Fruit fly (Drosophila melanogaster) whole organism: ENCODE results near the gene awd.

Source experiments
- CG8478 ChIP-seq: fragments of >200 bp; optimal IDR thresholded peaks from 2 replicates; lab custom pipeline; 2018; ENCODE audit warnings: inconsistent platforms
- Dll ChIP-seq: fragments of >200 bp; optimal IDR thresholded peaks from 2 replicates; lab custom pipeline; 2017
- EcR ChIP-seq, 2 experiments: fragments of >200 bp; optimal IDR thresholded peaks; 2 replicates each; lab custom pipeline; 2017; ENCODE audit warnings: missing biosample characterization in 2 of 2, missing genetic modification characterization in 2 of 2, missing genetic modification reagents in 2 of 2
- pan ChIP-seq: fragments of >200 bp; optimal IDR thresholded peaks from 2 replicates; lab custom pipeline; 2017
- psq ChIP-seq: fragments of >200 bp; optimal IDR thresholded peaks from 2 replicates; lab custom pipeline; 2017
- usp ChIP-seq: fragments of >200 bp; optimal IDR thresholded peaks from 2 replicates; lab custom pipeline; 2017; ENCODE audit warnings: missing biosample characterization, missing genetic modification characterization, mixed read lengths

Gene awd

DNA sequence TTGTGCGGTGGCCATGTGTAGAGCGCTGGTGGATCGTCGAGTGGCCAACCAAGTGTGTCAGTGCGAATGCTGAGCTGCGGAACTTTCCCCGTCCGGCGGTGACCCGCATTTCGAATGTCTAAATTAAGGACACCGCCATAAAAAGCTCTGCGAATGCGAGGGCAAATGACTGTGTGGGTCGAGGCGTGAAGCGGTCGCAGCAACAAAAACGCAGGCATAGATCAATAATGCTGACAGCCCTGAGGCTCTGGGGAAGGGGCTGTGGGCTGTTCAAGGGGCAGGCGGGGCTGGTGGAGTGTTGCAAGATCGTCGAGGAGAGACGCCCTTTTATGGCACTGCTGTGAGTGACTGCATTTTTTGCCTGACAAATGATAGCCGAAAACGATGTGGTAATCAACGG is 26.4 kb downstream of the awd start:
- TF ChIP-seq usp (GFP tag; lab: Kevin White, UChicago), result no peak
- TF ChIP-seq EcR (GFP tag; optimal IDR thresholded peaks at IDR 0.05; lab: Kevin White, UChicago), result no peak
- TF ChIP-seq pan (lab: Kevin White, UChicago), result no peak
- TF ChIP-seq Dll (lab: Kevin White, UChicago), result no peak
- TF ChIP-seq psq (lab: Kevin White, UChicago), result no peak
- no peak for TF ChIP-seq CG8478 (lab: Kevin White, UChicago)

DNA sequence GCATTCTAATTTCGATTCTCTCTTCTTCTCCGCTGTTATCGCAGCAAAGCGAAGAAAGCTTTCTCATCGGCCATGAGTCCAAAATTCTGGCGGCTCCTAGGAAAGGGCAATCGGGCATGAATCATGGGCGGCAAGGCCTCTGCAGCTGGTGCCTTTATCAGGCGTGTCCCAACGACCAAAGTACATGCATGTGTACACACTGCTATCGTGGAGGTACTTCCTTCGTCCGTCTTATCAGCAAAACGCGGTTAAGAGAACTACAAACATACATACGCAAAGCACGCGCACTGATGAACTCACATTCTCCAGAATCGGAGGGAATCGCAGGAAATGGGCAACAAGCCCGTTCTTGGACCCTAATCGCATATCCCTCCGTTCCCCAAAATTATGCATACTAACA is 26.9 kb downstream of the awd start:
- TF ChIP-seq CG8478 (lab: Kevin White, UChicago), result no peak
- TF ChIP-seq EcR (GFP tag; optimal IDR thresholded peaks at IDR 0.05; lab: Kevin White, UChicago), result no peak
- TF ChIP-seq psq (lab: Kevin White, UChicago), result no peak
- no peak for TF ChIP-seq Dll (lab: Kevin White, UChicago)
- no peak for TF ChIP-seq usp (GFP tag; lab: Kevin White, UChicago)
- no peak for TF ChIP-seq pan (lab: Kevin White, UChicago)

DNA sequence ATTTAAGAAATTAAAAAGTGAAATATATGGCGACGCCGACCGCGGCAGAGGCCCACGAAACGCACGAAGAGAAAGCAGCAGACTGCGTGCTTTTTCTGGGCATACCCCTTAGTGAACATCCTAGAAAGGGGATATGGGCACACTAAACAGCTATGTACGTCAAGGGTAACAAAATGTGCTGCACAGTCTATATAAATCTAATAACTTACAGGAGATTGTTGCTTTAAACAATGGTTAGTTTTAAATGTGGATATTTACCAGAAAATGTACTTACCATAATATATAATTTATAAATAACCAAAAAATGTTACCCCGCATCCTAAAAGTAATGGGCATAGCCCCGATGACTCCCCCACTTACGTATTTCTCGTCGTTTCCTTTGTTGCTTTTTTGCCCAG is 27.7 kb downstream of the awd start:
- TF ChIP-seq Dll (lab: Kevin White, UChicago), result no peak
- TF ChIP-seq usp (GFP tag; lab: Kevin White, UChicago), result no peak
- TF ChIP-seq EcR (GFP tag; optimal IDR thresholded peaks at IDR 0.05; lab: Kevin White, UChicago), result no peak
- TF ChIP-seq CG8478 (lab: Kevin White, UChicago), result no peak
- peak; percentile 82 for TF ChIP-seq pan (lab: Kevin White, UChicago)
- no peak for TF ChIP-seq psq (lab: Kevin White, UChicago)

DNA sequence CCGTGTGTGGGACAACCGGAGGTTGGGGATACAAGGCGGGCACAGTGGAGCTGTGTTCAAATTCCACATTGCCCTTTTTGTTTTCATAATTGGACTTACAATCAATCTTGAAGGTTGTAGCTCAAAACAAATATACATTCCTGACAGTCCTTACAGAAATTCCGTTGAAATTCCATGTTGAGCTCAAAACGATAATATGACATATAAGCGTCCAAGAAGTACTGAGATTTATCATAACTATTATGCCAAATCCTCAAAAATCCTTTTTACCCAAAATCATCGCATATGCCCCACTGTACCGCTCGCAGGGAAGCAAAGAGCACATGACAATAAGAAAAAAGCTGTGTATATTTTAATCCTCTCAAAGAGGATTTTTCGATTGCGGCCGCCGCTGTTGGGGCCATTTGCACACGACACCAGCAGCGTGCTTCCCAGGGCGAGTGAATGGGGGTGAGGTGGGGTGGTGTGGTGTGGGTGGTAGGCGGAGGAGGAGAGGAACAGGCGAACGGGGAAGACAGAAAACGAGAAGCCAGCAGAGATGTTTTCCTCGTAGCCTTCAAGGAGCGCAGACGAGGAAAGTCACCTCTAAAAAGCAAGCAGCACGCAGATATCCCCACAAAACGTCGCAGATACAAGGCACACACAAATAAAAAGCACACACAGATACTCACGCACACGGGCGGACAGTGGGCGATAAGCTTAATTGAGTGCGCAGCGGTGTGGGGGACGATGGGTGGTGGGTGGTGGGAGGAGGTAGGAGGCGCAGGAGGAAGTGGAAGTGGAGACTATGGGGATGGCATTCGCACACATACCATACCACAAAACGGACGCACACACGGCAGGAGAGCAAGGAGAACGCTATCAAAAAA is 28.3 kb downstream of the awd start:
- TF ChIP-seq usp (GFP tag; lab: Kevin White, UChicago), result no peak
- TF ChIP-seq Dll (lab: Kevin White, UChicago), result no peak

DNA sequence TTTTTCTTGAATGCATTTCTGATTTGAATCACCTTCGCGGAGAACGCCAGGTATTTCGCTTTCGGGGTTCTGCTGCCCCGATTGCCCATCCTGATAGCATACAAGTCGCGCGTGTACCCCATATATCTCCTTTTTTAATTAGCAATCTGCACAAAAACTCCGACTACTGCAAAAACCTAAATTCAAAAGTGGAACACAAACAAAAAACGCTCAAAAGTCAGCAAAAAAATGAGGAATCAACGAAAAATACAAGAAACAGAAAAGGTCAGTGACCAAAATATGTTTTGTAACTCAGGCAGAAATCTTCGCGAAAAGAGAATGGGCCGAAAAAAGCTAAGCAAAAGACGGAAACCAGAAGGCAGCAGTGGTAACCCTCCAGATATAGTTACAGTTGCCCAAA is 29.6 kb downstream of the awd start:
- TF ChIP-seq psq (lab: Kevin White, UChicago) (no peak), pan (lab: Kevin White, UChicago) (no peak), EcR (GFP tag; optimal IDR thresholded peaks at IDR 0.05; lab: Kevin White, UChicago) (no peak), Dll (lab: Kevin White, UChicago) (no peak), CG8478 (lab: Kevin White, UChicago) (no peak), usp (GFP tag; lab: Kevin White, UChicago) (no peak)

DNA sequence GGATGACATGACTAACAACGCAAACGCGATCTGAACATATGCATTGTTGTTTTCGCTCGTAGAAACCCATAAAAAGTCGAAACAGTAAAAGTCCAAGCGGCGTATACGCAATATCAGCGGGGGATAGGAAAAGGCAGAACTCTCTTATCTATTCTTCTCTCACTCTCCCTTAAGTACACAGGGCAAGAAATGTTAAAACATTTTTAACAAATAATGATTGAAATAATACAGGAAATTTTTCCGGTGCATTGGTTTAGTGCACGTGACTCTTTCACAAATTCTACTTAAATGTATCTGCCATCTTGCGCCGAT is 30.2 kb downstream of the awd start:
- TF ChIP-seq EcR (GFP tag; optimal IDR thresholded peaks at IDR 0.05; lab: Kevin White, UChicago) (no peak), pan (lab: Kevin White, UChicago) (no peak), usp (GFP tag; lab: Kevin White, UChicago) (no peak), Dll (lab: Kevin White, UChicago) (no peak), psq (lab: Kevin White, UChicago) (no peak), CG8478 (lab: Kevin White, UChicago) (no peak)

DNA sequence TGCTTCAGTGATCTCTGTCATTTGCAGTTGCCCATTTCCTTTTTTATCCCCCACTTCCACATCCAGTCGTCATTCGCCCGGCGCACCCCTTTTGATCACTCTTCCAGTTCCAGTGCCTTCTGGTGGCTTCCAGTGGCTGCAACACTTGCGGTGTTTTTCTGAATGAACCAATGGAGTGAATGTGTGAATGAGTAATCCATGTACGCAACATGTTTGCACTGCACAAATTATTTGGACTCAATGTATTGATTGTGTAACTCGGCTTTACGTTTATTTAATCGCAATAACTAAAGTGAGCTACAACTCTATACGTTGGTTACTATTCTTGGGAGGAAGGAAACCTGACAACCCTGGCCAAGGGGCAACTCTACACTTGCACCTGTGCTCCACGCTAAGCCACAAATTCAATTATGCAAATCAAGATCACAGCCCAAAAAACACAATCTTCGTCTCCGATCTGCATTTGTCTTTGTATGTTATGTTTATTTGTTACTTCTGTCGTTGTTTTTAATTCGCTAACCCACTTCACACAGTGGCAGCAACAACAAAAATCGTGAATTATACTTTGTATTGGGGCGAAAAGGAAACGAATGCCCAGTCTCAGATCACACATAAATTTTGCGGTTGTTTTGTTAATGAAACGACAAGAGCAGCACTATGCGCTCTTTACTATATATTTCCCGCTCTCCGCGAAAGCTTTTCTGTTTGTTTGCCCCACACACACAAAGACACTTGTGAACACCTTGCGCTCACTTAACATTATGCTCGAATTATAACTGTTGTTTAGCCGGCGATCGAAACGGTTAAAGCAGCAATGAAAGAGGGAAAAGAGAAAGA is 30.8 kb downstream of the awd start:
- TF ChIP-seq usp (GFP tag; lab: Kevin White, UChicago) (no peak), psq (lab: Kevin White, UChicago) (no peak), Dll (lab: Kevin White, UChicago) (no peak), EcR (GFP tag; optimal IDR thresholded peaks at IDR 0.05; lab: Kevin White, UChicago) (no peak), pan (lab: Kevin White, UChicago) (no peak), CG8478 (lab: Kevin White, UChicago) (no peak)

DNA sequence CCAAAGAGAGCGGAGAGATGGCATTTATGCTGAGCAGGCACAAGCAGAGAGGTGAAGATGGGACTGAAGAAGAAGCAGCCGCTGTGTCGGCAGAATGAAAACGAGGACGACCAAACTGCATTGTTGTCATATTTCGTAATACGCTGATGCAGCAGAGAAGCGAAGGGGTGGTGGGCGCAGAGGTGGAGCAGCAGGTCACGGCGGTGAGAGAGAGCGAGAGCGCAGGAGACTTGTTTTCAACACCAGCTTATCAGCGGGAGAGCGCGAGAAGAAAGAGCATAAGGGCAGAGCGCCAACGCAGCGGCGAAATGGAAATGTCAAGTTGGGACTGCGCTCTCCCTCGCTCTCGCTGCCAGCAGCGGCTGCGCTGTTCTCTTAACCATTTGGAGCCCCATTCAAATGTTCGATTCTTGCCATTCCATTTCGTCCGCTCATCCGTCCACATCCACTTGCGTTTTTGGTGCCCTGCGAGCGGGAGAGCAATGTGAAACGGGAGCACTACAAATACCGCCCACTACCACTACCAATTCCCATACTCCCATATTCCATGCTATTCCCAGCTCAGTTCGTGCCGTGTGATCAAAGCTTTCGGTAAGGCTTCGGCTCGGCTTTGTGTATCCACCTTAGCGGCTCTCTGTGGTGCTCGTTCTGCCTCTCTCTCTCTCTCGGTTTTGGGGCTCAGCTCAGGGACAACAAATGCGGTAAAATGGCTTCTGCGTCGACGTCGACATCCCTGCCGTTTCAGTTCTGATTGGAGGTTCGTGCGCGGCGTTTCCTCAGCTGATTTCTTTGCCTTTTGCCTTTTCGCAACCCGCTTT is 32.4 kb downstream of the awd start, which contains the start of gene ttk:
Gene ttk, plus strand, starts transcription at position 562 of the 818 bp plus-strand sequence.
- TF ChIP-seq EcR (GFP tag; optimal IDR thresholded peaks at IDR 0.05; lab: Kevin White, UChicago), result peak in 1 of 2 experiments; percentile 19
- TF ChIP-seq usp (GFP tag; lab: Kevin White, UChicago), result no peak
- peak; percentile 100 for TF ChIP-seq Dll (lab: Kevin White, UChicago)

DNA sequence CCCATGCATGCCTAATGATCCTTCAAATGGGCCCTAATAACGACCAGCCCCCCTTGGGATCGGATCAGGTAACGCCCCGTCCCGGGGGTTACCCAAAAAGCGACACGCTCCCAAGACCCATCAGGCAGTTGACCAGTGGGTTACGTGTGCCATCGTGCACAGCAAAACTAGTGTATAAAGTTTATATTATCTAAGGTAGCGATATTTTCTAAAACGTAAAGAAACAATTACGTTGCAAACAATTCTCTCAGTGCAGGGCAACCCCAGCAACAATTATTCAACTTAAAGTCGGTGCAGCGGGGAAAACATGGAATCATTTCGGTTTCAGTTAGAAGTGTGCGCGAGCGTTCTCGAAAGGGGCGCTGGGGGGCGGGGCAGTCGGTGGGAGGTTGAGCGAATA is 33.3 kb downstream of the awd start:
- no peak for TF ChIP-seq CG8478 (lab: Kevin White, UChicago)
- no peak for TF ChIP-seq usp (GFP tag; lab: Kevin White, UChicago)
- TF ChIP-seq EcR (GFP tag; optimal IDR thresholded peaks at IDR 0.05; lab: Kevin White, UChicago), result no peak
- TF ChIP-seq Dll (lab: Kevin White, UChicago), result no peak

DNA sequence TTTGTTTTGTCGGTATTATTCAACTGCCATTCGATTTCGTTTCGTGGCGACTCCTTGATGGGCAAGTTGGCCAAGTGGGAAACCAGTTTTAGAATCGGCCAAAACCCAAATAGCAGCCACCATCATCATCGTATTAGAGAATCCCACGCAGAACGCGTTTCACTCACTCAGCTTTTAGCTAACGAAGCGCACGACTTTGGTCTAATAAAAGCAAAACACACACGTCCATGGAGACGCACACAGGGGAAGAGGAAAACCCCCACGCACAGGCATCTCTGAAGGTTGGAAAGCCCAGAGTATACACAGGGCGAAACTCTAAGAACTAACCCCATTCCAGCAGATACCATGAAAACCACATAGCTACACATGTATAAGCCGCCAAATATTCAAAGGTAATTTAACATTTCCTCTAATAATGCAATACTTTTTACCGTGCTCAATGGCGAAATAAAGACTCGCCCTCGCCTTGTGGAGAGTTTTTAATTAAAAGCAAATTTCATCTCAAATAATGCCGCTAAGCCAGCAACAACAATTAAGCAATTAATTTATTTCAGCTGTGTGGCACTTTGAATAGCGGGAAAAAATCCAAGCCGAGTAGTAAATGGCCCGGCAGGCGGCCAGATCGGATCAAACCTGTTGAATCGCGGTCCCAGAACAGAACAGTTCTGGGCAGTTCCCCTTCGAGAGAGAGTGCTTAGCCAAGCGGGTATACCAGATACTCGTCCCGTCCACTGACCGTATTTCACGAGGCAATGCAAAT is 34.4 kb downstream of the awd start:
- TF ChIP-seq psq (lab: Kevin White, UChicago) (no peak), EcR (GFP tag; optimal IDR thresholded peaks at IDR 0.05; lab: Kevin White, UChicago) (no peak), CG8478 (lab: Kevin White, UChicago) (no peak), pan (lab: Kevin White, UChicago) (no peak), Dll (lab: Kevin White, UChicago) (no peak)
